Fruit fly (Drosophila melanogaster): ENCODE measurements around the gene cno.

dm6 chr3R:5208115-5208365 is 9.2 kb downstream of the cno start:
- TF ChIP-seq CG8478 (optimal IDR thresholded peaks at IDR 0.05), result no peak
- TF ChIP-seq CTCF (optimal IDR thresholded peaks at IDR 0.05), result no peak
